Fruit fly (Drosophila melanogaster) S2 (cell line): ENCODE measurements around the gene Rab11.

ENCODE experiments used
- CG8478 ChIP-seq: fragments of >200 bp; optimal IDR thresholded peaks from 2 replicates; lab custom pipeline; 2018
- CTCF ChIP-seq, 2 experiments: fragments of >200 bp; optimal IDR thresholded peaks; 2 replicates each; lab custom pipeline; 2018

dm6 chr3R:21126673-21127284, 15.6 kb downstream of the Rab11 start:
- TF ChIP-seq CG8478 (lab: Kevin White, UChicago) (no peak), CTCF (optimal IDR thresholded peaks at IDR 0.05; lab: Kevin White, UChicago) (peak in 1 of 2 experiments; percentile 37)
